Fruit fly (Drosophila melanogaster) Kc167 (cell line): ENCODE results near the gene CG9399.

ENCODE experiments used
- Myc ChIP-seq: fragments of >200 bp; optimal IDR thresholded peaks from 2 replicates; lab custom pipeline; 2017; ENCODE audit warnings: missing external identifiers
- Sin3A ChIP-seq: fragments of >200 bp; optimal IDR thresholded peaks from 2 replicates; lab custom pipeline; 2018; ENCODE audit warnings: missing external identifiers
- h ChIP-seq: fragments of >200 bp; optimal IDR thresholded peaks from 3 replicates; lab custom pipeline; 2018; ENCODE audit warnings: missing external identifiers
- insv ChIP-seq: fragments of >200 bp; optimal IDR thresholded peaks from 3 replicates; lab custom pipeline; 2018; ENCODE audit warnings: missing external identifiers
- psq ChIP-seq: fragments of >200 bp; optimal IDR thresholded peaks from 2 replicates; lab custom pipeline; 2017; ENCODE audit warnings: missing external identifiers
- ttk ChIP-seq: sonication (Bioruptor generic); optimal IDR thresholded peaks from 2 replicates; lab custom pipeline; 2017; ENCODE audit warnings: missing external identifiers

The CG9399 gene

DNA sequence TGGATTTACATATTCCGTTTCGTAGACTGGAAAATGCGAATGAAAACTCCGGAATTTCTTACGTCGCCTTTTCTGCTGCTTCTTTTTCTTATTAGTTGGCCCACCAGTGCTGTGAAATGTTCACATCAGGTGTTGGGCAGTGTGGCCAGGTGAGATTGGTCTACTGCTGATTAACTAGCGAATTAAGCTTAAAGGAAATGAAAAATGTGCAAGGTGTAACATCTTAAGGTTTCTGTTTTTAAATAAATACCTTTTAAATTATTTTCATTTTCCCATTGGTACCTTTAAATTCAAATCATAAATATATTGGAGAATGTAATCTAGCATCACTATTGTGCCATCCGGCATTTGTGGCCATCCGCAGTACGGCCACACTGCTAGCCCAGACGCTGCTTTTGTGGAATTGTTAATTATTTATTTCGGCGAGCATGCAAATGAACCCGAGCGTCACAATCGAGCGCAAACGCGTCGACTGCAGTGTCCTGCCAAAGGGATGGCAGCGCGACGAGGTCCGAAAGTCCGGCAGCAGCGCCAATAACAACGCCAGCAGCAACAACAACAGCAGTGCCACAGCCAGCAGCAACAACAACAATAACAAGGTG lies 14.5 kb downstream of the CG9399 start, which contains the start of the genes AP-1mu and MBD-like:
Gene AP-1mu (minus strand): TSS at position 113 of the 602 bp plus-strand sequence.
Gene MBD-like (plus strand): TSS at position 348 of the 602 bp plus-strand sequence.
- TF ChIP-seq Sin3A (lab: Kevin White, UChicago) (no peak), insv (lab: Kevin White, UChicago) (no peak), psq (lab: Kevin White, UChicago) (no peak), ttk (lab: Kevin White, UChicago) (no peak), Myc (lab: Kevin White, UChicago) (no peak), h (lab: Kevin White, UChicago) (no peak)

DNA sequence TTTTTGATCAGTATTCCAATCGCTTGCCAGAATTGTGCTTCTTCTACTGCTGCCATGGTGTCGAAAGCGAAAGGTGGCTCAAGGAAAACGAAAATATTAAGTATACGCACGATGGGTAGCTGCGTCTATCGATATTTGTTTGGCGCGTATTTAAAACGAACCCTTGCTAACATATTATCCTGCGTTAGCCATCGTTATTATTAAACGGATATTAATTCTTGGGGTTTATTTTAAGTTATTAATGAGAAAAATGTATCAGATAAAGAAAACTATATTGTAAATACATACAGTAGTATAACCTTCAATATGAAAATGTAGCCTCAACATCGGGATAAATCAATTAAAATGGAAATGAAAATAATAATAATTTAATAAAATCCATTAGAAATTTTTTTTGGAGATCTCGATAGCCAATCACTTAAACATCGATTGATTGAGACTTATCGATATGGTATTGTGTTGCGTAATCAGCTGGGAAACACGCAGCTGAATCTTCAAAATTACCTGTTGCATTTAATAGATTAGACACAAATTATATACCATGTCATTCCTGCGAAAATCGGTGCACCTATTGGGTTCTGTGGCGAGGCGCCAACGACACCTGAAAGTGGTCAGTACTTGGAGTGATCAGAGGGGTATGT lies 18.6 kb downstream of the CG9399 start, which contains the start of the genes CG9386 and BckdhA:
Gene CG9386 (minus strand): TSS at position 75 of the 641 bp plus-strand sequence.
Gene BckdhA (plus strand): TSS at position 452 of the 641 bp plus-strand sequence.
- TF ChIP-seq ttk (lab: Kevin White, UChicago), result no peak
- TF ChIP-seq Myc (lab: Kevin White, UChicago), result no peak

DNA sequence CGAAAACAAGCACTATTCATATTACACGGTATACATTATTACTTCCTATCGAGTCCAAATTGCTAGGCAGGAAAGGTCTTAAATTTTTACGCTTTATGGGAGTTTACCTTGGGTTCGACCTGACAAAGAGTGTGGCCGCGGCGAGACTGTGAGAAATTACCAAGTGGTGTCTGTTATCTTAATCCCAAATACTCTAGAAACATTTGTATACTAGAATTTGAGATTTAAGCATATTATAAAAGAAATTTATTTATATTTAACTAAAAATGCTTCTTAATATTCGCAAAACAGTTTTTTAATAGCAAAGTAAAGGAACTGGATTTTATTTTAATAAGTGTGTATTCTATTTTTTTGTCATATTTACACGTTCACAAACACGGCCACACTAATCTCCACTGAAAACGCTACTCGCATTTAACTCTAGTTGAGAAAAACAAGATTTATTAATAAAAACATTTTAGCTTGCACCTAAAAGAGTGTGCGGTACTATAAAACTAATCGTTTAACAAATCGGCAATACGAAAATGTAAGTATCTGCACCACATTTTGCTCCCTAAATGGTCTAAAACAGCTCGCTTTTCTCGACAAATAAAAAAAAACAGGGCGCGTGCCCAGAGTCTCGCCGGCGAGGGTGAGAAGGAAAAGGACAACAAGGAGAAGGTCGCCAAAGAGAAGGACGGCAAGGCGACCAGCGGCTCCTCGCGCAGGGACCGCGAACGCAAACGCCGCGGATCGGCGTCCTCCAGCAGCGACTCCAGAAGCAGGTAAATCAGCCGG lies 22.2 kb downstream of the CG9399 start, which contains the start of the genes mura and RnpS1:
Gene mura (minus strand): TSS at position 148 of the 777 bp plus-strand sequence.
Gene RnpS1 (plus strand): TSS at position 376 of the 777 bp plus-strand sequence.
- TF ChIP-seq psq (lab: Kevin White, UChicago) (no peak), ttk (lab: Kevin White, UChicago) (no peak), insv (lab: Kevin White, UChicago) (no peak), Sin3A (lab: Kevin White, UChicago) (no peak), Myc (lab: Kevin White, UChicago) (no peak), h (lab: Kevin White, UChicago) (no peak)

DNA sequence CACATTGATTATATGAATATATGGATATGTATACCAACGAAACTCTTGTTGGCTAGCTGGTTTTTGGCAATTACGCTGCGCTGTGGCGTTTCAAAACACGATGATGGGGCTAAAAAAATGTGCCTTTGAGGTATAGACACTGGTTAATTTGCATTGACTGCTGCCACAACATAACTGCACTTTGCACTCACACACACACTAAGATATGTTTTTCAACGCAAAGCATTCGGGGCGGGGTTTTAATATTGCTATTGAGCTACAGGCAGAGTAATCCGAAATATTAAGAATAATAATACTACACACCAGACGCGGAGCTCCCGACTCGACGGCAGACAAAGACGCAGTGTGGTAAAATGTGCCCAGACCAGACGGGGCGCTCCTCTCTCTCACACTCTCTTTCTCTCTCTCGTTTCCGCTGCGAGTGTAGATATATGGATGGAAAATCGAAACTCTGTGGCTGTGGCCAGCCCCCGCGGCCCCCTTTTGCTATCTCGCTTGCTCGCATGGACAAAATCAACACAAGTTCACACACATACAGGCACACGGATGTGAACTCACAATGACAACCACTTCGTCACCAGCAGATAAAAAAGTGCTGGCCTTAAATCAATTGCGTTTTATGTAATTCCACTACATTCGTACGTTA lies 22.9 kb downstream of the CG9399 start:
- no peak for TF ChIP-seq ttk (lab: Kevin White, UChicago)
- peak; percentile 82 for TF ChIP-seq insv (lab: Kevin White, UChicago)

DNA sequence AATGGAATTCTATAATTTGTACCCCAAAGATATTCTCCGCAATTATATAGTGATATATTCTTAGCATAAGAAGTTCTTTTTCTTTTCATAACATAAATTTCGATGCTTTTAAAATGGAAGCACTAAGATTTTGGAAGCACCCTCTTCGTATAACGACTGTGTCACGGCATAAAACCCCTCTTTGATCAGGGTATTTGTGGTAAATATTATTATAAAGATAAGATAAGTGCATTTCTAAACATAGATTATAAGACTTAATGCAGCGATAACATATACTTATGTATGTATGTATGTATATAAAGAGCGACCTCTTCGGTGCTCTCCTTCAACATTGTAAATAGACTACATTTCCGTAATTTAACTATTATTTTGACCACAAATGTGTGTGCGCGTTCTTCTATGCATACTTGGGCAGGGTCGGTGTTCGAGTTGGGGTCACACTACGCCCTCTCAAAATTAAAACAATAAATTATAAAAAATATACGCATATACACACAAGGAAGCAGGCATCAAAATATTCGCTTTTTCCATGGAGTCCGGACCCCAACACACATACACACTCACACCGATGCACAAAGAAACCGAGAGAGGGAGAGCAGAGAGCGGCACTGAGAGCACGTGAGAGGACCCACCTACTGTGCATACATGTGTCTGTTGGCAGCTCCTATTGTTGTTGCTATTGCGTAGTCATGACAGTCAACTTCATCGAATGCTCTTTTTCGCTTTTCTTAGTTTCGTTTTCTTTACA lies 23.6 kb downstream of the CG9399 start:
- TF ChIP-seq insv (lab: Kevin White, UChicago) (no peak), h (lab: Kevin White, UChicago) (no peak), Sin3A (lab: Kevin White, UChicago) (no peak), ttk (lab: Kevin White, UChicago) (no peak), psq (lab: Kevin White, UChicago) (no peak)

DNA sequence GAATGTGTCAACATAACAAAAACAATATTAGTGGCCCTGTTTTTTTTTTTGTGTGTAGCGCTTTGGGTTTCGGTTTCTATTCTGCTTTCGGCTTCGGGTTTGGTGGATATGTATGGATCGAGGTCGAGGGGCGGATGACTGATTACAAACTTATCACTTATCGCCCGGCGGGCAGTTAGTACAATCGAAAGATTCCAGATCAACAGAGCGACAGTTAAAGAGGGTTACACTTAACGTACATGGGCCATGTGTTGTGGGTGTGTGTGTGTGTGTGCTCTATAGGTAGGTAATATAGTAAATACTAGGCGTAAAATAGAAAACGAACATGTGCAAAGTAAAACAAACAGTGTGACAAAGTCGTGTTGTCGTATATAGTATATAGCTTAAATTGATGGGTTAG lies 25.2 kb downstream of the CG9399 start:
- TF ChIP-seq ttk (lab: Kevin White, UChicago), result no peak
- TF ChIP-seq insv (lab: Kevin White, UChicago), result no peak
- no peak for TF ChIP-seq psq (lab: Kevin White, UChicago)
- TF ChIP-seq h (lab: Kevin White, UChicago), result no peak
- TF ChIP-seq Myc (lab: Kevin White, UChicago), result no peak
- no peak for TF ChIP-seq Sin3A (lab: Kevin White, UChicago)

DNA sequence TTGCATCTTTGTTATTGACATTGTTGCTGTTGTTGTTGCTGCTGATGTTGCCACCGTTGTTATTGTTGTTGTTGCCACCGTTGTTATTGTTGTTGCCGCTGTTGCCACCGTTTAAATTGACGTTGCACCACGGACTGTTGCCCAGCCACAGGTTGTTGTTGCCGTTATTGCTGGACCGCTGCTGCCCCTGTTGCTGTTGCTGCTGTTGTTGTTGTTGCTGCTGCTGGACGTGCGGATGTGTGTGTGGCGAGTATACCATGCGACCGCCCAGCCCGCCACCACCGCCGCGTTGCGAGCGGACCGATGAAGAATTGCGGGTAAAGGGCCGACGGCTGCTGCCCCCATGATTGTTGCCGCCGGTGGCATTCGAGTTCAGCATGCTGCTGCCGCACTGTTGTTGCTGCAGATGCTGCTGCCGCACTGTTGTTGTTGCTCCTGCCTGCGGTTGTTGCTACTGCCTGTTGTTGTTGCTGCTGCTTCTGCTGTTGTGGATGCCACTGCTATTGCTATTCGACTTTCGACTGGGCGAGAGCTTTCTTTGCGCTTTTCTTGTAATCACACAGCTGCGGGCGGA lies 27.1 kb downstream of the CG9399 start:
- TF ChIP-seq psq (lab: Kevin White, UChicago), result no peak

DNA sequence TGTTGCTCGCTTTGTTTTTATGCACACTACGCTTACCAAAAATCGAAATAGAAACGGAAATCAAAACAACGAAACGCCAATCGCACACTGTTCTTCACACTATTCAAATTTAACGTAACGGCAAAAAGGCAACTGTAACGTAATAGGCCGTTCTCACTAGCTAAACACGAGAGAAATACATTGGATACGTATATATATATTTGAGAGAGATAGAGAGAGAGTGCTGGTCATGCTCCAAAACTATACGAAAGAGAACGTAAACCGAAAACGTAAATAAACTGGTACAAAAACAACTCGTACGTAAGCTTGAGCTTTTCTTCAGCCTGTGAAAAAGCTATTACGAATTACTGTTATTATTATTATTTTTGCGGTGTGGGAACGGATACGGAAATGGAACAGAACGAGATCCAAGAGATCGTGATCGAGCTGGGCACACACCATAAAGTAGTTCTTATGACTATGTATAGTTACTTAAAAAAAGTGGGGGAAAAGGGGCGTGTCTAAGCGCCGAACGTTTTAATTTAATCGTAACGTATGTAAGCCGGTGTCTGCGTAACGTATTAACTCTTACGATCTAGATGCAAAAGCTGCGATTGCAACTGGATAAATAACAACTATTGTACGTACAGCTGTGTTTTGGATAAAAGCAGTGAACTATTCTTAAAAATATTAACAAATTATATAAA lies 30.4 kb downstream of the CG9399 start:
- TF ChIP-seq Myc (lab: Kevin White, UChicago) (no peak), Sin3A (lab: Kevin White, UChicago) (no peak), ttk (lab: Kevin White, UChicago) (no peak), insv (lab: Kevin White, UChicago) (no peak), psq (lab: Kevin White, UChicago) (no peak), h (lab: Kevin White, UChicago) (no peak)

DNA sequence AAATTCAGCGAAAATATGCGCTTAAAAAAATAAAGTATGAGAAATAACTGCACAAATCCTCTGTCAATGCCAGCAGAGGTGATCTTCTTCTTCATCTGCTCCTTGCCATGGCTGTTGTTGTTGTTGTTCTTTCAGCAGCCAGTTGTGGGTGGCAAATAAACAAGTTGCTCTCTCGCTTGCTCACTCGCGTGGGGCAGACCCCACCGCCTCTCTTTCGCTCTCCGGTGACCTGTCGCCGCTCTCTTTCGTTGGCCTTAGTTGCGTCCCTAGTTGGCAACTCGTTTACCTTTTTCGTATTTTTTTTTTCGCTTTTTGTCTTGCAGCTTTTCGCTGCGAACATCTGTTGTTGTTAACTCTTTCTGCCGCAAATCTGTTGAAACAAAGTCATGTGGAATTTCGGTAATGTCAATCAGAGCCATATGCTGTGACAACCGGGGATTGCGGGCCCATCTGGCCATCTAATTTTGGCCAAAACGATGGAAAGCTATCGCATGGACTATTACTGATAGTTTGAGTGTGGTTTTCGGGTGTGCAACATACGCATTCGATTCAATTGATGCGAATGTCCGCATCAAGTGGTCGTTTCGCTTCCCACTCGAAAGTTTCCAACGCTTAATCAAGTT lies 39.3 kb downstream of the CG9399 start:
- TF ChIP-seq psq (lab: Kevin White, UChicago) (no peak), ttk (lab: Kevin White, UChicago) (no peak), Myc (lab: Kevin White, UChicago) (no peak), h (lab: Kevin White, UChicago) (no peak), insv (lab: Kevin White, UChicago) (no peak), Sin3A (lab: Kevin White, UChicago) (no peak)
